Worm (Caenorhabditis elegans) whole organism, dauer: ENCODE measurements around the gene C14C6.13.

Source experiments
- unc-62 ChIP-seq: sonication (generic microtip); optimal IDR thresholded peaks from 2 replicates; lab custom pipeline; 2017; ENCODE audit warnings: missing biosample characterization, missing genetic modification reagents, missing genetic modification characterization

Gene C14C6.13

ce11 chrV:574639-575038 lies at the start of gene C14C6.13:
TSS of gene C14C6.13 (minus strand) at chrV:574739.
- no peak for TF ChIP-seq unc-62 (GFP tag; lab: Kevin White, UChicago)

- no peak for TF ChIP-seq unc-62 (GFP tag; lab: Kevin White, UChicago)
These were observed 48.4 kb upstream of the C14C6.13 start, which contains the start of gene F48G7.5 for ce11 chrV:622902-623301. TSS of gene F48G7.5 (minus strand) at chrV:622935.

DNA sequence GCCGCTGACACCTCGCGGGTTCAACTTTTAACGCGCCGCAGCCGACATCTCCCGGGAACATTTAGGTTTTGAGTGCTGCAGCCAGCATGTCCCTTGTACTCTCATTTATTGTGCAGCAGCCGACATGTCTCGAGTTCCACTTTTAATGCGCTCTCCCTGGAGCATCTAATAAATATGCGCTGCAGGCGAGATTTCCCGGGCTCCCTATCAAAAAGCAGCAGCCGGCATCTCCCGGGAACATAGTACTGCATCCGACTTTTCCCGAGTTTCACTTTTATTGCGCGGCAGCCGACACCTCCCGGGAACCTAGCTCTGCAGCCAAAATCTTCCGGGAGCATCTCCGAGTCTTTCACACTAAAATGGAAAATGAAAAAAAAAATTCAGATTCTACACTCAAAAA lies 46.4 kb upstream of the C14C6.13 start:
- no peak for TF ChIP-seq unc-62 (GFP tag; lab: Kevin White, UChicago)

- TF ChIP-seq unc-62 (GFP tag; lab: Kevin White, UChicago), result peak; percentile 31
These were observed 44.5 kb upstream of the C14C6.13 start, which contains the start of gene F48G7.4 for ce11 chrV:619054-619453. TSS of gene F48G7.4 (plus strand) at chrV:619453.

- no peak for TF ChIP-seq unc-62 (GFP tag; lab: Kevin White, UChicago)
These were observed 43.4 kb upstream of the C14C6.13 start for ce11 chrV:617917-618316.

DNA sequence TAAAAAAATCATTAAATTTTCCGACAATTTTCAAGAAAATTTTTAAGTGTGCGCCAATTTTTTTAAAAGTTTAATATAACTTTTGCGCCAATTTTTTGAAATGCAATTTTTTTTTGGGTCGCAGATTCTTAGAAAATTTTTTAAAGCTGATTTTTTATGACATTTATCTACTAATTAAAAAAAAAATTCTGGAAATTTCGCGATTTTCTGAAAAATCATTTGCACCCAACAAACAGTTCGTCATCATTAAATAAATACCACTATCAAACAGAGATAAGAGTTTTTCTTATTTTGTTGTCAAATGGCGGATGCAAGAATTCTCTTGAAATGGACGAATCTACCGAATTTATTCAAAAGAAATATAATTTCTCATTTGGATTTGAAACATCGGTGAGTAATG lies 40.7 kb upstream of the C14C6.13 start, which contains the start of gene F48G7.13:
F48G7.13 (plus strand) TSS at position 301 of the 400 bp plus-strand sequence.
- no peak for TF ChIP-seq unc-62 (GFP tag; lab: Kevin White, UChicago)

DNA sequence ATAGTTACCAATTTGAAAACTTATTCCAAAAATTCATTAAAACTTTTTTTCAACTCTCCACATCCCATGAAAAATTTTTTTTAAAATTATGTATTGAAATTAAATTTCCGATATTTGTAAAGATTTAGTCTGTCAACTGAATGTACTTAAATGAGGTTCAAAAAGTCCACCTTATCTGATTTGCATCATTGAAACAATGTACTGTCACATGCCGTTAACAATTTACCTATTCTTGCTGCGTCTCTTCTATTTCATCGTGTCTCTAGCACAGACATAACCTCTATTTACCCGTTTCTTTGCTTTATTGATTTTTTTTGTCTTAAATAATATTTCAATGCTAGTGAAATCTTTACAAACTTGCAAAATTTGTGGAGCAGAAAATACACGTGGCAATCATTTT lies 35.7 kb upstream of the C14C6.13 start, which contains the start of gene nhr-90:
nhr-90 (plus strand) TSS at position 296 of the 400 bp plus-strand sequence.
- TF ChIP-seq unc-62 (GFP tag; lab: Kevin White, UChicago), result no peak

- TF ChIP-seq unc-62 (GFP tag; lab: Kevin White, UChicago), result no peak
These were observed 35.1 kb upstream of the C14C6.13 start, which contains the start of gene srlf-36 for ce11 chrV:609671-610070. TSS of gene srlf-36 (minus strand) at chrV:609771.

ce11 chrV:608844-609243 lies 34.3 kb upstream of the C14C6.13 start, which contains the start of gene srw-109:
TSS of gene srw-109 (minus strand) at chrV:608944.
- TF ChIP-seq unc-62 (GFP tag; lab: Kevin White, UChicago), result no peak

- TF ChIP-seq unc-62 (GFP tag; lab: Kevin White, UChicago), result no peak
These were observed 29.6 kb upstream of the C14C6.13 start, which contains the start of gene srlf-37 for ce11 chrV:604105-604504. TSS of gene srlf-37 (minus strand) at chrV:604205.

- no peak for TF ChIP-seq unc-62 (GFP tag; lab: Kevin White, UChicago)
These were observed 25.7 kb upstream of the C14C6.13 start, which contains the start of gene nhr-251 for ce11 chrV:600231-600630. TSS of gene nhr-251 (plus strand) at chrV:600531.

ce11 chrV:599783-600182 lies 25.2 kb upstream of the C14C6.13 start:
- no peak for TF ChIP-seq unc-62 (GFP tag; lab: Kevin White, UChicago)

- TF ChIP-seq unc-62 (GFP tag; lab: Kevin White, UChicago), result no peak
These were observed 24.1 kb upstream of the C14C6.13 start for ce11 chrV:598626-599025.

- TF ChIP-seq unc-62 (GFP tag; lab: Kevin White, UChicago), result no peak
These were observed 23.3 kb upstream of the C14C6.13 start for ce11 chrV:597823-598222.

DNA sequence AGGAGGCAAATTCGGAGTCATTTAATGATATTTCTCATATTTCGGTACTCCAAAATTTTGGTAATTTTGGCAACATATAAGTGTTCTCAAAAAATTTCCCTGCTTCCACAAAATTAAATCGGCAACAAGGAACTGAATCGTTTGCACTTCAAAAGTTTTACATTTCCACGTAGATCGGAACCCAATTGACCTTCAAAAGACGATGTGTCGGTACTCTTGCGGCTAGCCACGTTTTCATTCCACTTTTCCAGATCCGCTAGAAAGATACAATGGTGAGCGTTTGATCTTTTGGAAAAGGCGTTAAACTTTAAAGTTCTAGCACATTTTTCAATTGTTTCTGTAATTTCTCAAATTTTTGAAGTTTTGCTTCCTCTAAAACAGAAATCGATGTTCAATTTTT lies 22.4 kb upstream of the C14C6.13 start:
- no peak for TF ChIP-seq unc-62 (GFP tag; lab: Kevin White, UChicago)

DNA sequence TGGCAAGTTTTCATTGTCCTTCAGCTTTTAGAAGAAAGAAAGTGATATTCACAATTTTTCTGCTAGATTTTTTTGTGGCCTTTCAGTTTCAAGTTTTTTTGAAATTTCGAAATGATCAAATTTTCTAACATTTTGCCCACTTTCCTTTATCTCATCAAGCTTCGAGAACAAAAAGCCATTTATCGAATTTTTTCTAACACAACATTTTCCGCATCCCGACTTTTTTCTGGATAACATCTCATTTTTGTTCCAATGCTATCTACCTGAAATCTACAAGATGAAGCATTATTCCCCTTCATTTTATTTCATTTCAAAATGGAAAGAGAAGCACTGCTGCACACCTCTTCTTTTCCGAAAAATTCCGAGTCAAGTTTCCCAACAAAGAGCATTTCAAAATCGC lies 18.4 kb upstream of the C14C6.13 start, which contains the start of gene ZK488.5:
ZK488.5 (plus strand) TSS at position 301 of the 400 bp plus-strand sequence.
- no peak for TF ChIP-seq unc-62 (GFP tag; lab: Kevin White, UChicago)

DNA sequence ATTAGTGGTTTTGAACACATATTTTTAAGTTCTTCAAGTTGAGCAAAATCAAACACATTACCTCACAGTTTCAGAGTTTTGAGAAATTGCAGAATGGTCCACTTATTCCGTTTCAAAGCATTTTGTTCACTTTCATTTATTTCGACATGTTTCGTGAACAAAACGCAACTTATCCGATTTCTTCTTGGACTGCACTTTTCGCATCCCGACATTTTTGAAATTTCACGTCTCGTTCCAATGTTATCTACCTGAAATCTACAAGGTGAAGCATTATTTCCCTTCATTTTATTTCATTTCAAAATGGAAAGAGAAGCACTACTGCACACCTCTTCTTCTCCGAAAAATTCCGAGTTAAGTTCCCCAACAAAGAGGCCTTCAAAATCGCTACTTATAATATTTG lies 15.6 kb upstream of the C14C6.13 start, which contains the start of gene ZK488.6:
ZK488.6 (plus strand) TSS at position 301 of the 400 bp plus-strand sequence.
- no peak for TF ChIP-seq unc-62 (GFP tag; lab: Kevin White, UChicago)
